Fruit fly (Drosophila melanogaster) Kc167 (cell line): ENCODE measurements around the gene prd1.

ENCODE experiments used
- Myc ChIP-seq: fragments of >200 bp; optimal IDR thresholded peaks from 2 replicates; lab custom pipeline; 2017; ENCODE audit warnings: missing external identifiers
- Sin3A ChIP-seq: fragments of >200 bp; optimal IDR thresholded peaks from 2 replicates; lab custom pipeline; 2018; ENCODE audit warnings: missing external identifiers
- h ChIP-seq: fragments of >200 bp; optimal IDR thresholded peaks from 3 replicates; lab custom pipeline; 2018; ENCODE audit warnings: missing external identifiers
- insv ChIP-seq: fragments of >200 bp; optimal IDR thresholded peaks from 3 replicates; lab custom pipeline; 2018; ENCODE audit warnings: missing external identifiers
- psq ChIP-seq: fragments of >200 bp; optimal IDR thresholded peaks from 2 replicates; lab custom pipeline; 2017; ENCODE audit warnings: missing external identifiers
- ttk ChIP-seq: sonication (Bioruptor generic); optimal IDR thresholded peaks from 2 replicates; lab custom pipeline; 2017; ENCODE audit warnings: missing external identifiers

Gene prd1

DNA sequence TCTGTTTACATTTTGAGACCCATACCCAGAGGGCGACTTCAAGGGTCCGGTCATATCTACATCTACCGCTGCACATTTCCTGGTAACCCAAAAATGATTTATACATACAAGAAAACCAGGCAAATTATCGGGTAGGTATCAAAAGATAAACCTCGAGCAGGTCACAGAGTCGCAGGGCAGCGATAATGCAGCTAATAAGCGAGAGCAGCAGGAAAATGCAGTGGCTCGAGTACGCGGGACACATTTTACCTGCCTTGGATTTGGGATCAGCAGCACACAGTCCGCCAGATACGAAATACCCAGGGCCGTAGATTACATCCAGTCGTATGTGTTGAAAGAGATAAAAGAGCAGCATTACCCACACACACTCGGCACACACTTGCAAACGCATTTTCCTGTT is 11.6 kb downstream of the prd1 start:
- TF ChIP-seq Myc (lab: Kevin White, UChicago): no peak

DNA sequence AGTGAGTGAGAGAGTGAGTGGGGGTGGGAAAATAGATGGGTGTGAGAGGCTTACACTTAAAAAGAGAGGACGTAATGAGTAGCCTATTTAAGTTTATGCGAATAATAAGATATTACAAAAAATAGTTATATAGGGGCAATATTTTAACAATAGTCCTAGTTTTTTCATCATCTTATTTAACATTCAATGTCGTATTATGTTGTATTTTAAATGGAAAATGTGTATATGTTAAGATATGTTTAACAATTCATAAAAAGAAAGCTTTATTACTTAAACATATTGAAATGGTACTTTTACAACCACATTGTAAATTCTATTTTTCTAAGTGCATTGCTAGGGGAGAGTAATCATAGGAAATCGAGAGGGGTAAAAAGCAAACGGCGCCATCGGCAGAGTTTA is 12.8 kb downstream of the prd1 start:
- TF ChIP-seq insv: no peak

DNA sequence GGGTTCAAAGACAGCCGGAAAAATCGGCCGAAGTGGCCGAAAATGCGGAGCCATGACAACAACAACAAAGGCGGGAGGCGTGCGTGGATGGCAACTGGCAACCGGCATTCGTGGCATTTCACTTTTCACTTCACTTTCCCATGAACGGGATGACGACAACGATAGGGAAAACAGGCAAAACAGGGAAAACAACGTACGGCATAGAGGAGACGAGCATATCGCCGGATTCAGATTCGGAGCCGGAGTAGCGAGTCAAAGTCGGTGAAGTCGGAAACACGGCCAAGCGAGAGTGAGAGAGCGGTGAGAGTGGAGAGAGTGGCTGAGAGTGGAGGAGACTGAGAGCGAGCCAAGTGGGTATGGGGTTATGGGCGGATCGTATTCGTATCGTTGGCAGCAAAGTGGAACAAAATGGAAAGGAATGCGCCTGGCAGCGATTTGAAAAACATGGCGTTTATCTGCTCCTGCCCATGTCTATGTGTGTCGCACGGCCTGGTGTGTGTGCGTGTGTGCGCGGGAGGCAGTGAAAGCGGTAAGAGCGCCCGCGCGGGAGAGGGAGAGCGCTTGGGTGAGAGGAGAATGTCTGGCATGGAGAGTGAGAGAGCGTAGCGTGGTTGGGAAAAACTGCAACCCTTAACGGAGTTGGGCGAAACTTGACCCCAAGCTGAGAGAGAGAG is 13.4 kb downstream of the prd1 start:
- TF ChIP-seq h (lab: Kevin White, UChicago) (no peak), psq (no peak), insv (no peak), ttk (lab: Kevin White, UChicago) (no peak), Myc (lab: Kevin White, UChicago) (no peak), Sin3A (lab: Kevin White, UChicago) (no peak)

DNA sequence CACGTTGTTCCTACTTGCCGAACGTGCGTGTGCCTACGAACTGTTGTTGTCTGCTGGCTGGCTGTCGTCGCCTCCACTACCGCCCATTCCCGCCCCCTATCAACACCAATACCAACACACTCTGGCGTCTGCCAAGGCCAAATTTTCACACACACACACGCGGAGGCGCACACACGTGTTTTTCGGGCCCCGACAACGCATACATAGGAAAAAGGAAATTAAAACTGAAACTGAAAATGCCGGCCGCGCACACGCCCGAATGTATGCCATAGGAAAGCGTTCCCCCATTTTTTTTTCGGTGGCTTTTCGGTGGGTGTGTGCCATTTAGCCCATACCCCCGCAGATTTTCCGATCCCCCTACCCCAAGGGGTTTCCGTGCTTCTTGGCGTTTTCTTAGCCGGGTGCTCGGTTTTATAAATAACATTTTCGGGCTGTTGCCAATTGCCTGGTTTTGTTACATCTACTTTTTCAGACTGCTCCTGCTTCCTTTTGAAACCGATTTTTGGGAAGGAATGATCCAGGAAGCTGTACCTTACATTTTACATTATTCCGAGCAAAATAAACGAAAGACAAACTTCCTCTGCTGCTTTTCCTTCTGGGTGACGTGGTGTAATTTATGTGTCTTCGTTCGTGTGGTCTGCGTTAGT is 14.5 kb downstream of the prd1 start:
- TF ChIP-seq ttk (lab: Kevin White, UChicago): no peak
- TF ChIP-seq insv: no peak
- no peak for TF ChIP-seq Myc (lab: Kevin White, UChicago)
- TF ChIP-seq h (lab: Kevin White, UChicago): no peak
- no peak for TF ChIP-seq psq
- TF ChIP-seq Sin3A (lab: Kevin White, UChicago): no peak

DNA sequence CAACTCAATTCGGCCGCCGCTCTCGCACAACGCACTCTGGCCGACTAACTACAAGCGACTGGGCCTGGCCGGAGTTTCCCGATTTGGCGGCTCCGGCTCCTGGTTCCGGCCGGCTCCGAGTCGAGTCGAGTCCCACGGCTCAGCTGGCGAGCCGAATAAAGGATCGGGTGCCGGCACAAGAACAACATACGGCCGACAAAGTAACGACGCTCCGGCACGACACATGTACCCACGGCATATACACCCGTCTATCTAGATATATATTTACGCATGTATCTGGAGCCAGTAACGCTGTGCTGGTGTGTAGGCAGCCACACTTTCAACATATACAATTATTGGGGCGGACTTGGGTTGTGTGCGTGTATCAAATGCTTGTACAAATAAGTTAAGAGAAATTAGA is 15.3 kb downstream of the prd1 start:
- no peak for TF ChIP-seq insv

DNA sequence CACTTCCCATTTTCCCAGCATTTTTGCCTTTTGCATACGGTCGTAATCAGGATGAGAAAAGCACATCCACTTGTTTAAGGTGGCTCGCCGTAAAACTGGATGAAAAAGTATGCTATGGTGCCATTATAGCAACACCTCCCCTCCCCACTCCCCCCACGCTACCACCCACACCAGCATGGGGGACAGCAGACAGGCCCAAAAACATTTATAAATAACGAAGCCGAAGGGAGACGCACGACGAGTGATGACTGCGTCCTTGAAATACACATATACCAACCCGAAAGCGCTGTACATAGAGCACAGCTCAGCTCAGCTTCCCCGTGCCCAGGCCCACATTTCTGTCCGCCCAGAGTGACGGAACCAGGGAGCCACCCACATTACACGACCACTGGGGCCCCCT is 16.1 kb downstream of the prd1 start:
- TF ChIP-seq insv (no peak), h (lab: Kevin White, UChicago) (no peak), Sin3A (lab: Kevin White, UChicago) (no peak), Myc (lab: Kevin White, UChicago) (no peak), psq (no peak), ttk (lab: Kevin White, UChicago) (no peak)

DNA sequence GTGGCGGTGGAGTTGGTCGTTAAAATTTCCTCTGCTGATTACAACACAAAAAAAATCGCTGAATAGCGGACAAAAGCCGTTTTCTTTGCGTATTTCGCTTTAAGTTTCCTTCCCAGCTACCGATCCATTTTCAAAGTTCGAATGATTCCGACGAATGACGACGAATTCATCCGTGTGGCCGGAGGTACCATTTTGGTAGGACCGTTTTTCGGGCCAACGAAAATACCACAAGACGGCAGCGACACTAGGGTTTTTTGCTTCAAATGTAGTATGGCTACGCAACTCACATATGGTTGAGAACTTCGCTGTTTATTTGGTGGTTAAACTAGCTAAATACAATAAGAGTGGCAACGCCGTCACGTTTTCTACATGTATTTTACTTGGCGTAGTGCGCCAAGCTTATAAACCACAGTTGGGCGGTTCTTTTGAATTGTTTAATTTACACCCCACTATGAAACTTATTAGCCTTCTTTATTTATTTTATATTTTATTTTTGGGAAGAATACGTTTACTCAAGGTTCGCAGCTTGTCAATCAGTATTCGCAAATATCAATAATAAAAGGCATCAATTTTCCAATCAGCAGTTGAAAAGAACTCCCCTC is 22.4 kb downstream of the prd1 start, which contains the start of gene Lk6:
Lk6 (minus strand) TSS at position 179 of the 602 bp plus-strand sequence.
- TF ChIP-seq insv (no peak), Sin3A (lab: Kevin White, UChicago) (no peak), h (lab: Kevin White, UChicago) (no peak), ttk (lab: Kevin White, UChicago) (no peak), Myc (lab: Kevin White, UChicago) (no peak), psq (no peak)

DNA sequence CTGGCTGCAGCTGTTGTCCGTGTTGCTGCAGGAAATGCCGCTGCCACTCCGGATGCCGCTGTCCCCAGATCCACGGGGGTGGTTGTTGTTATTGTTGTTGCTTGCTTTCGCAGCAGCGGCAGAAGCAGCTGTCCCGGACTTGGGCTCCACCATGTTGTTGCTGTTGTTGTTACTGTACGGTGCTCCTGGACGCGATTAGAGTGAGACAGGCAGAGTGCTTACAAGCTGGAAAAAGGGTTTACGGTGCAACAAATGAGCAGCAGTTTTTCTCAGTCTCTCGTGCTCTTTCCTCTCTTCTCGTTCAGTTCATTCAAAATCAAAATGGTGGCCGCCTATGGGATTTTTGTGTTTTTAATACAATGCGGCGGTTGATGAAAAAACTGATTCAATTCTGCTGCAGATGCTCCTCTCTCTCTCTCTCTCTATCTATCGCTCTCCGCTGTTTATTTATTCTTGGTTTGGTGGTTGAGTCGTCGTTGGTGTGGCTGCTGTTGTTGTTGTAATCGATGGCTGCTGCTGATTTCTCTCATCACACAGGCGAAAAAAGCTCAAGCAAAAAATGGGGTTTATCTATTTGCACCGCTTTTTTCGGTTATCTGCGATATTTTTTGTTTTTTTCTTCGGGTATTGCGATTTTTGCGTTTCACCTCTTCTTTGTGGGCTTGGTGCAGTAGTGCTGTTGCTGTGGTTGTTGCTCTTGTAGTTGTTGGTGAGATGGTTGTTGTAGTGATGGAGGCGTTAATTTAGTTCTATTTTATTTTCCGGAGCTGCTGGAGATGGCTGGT is 23.1 kb downstream of the prd1 start:
- TF ChIP-seq Myc (lab: Kevin White, UChicago): no peak

DNA sequence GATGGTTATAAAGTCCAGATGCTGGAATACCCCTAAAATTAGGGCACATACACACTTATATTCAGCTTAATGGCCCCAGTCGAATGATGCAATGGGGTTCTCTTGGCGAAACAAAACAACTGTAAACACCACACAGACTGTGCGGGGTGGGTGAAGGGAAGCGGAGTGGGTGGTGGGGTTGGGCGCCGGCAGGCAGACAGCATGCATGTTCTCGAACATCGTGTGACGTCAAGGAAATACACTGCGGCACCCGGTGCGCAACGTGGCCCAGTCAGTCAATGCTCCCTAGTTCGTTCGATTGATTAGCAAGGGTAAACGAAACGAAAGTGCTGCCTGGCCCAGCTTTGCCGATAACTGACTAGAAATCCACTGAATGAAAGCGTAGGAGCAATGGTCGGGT is 24.3 kb downstream of the prd1 start:
- TF ChIP-seq Myc (lab: Kevin White, UChicago): no peak
- TF ChIP-seq h (lab: Kevin White, UChicago): no peak
- no peak for TF ChIP-seq insv
- TF ChIP-seq ttk (lab: Kevin White, UChicago): no peak
- TF ChIP-seq Sin3A (lab: Kevin White, UChicago): no peak
- TF ChIP-seq psq: no peak

DNA sequence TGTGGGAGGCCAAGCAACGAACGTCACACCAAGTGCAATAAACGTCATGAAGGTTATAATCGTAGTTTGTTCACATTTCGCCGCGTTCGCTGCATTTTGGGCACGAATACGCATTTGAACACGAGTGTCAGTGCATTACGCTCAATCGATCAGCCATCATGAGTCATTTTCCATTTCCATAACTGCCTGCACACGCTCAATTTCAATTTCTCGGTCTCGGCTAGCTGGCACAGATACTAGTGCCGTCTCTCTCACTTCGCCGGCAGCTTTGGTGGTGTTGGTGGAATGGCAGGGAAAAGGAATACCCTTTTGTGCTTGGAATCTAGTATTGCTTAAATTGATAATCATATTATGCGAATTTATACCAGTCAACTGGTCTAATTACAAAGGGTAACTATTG is 25.1 kb downstream of the prd1 start:
- TF ChIP-seq Sin3A (lab: Kevin White, UChicago) (no peak), Myc (lab: Kevin White, UChicago) (no peak), insv (no peak), psq (no peak), h (lab: Kevin White, UChicago) (no peak), ttk (lab: Kevin White, UChicago) (no peak)

DNA sequence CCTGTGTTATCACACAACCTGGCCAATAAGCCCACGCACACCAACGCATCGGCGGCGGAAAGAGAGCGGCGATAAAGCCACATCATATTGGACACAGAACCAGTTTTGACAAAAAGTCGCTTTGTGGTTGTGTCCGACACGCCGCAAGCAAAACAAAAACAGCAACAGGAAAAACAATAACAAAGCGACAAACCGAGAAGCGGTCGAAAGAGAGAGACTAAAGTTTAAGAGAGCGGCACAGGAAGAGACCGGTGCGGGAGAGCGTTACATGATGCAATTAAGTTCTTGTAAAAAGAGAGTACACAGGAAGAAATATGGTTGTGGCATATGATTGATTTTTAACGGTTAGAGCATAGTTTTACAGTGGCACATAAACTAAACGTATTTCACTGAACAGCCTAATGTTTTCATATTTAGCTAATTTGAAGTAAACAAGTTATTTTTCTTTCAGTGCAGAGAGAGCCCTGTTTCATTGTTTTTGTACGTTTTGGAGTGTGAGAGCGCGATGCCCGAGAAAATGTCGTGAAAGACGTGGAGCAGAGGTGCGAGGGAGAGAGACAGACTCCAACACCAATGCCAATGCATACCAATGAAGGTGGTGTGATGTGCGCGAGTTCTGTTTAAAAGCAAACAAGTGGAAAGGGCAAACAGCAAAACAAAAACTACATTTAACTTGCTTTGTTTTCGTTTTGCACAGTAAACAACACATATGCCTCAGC is 26.0 kb downstream of the prd1 start:
- TF ChIP-seq insv (no peak), h (lab: Kevin White, UChicago) (no peak), ttk (lab: Kevin White, UChicago) (no peak), Sin3A (lab: Kevin White, UChicago) (no peak), psq (no peak), Myc (lab: Kevin White, UChicago) (no peak)

DNA sequence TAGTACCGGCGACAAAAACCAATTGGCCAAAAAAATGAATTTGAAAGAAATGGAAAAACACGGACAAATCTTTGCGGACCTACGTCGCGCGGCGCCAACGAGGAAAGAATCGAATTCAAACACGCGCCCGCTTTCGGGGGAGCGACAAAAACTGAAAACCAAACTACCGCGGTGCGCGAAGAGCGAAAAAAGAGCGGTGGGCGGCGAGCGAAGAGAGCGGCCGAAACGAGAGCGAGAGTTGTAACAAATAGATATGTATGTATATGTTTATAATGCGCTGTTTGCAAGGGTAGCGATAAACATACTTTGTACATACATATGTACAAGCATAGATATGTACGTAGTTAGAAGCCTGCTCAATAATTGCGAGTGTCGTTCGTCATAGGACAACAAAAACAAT is 26.8 kb downstream of the prd1 start:
- TF ChIP-seq psq: no peak
- no peak for TF ChIP-seq insv
- TF ChIP-seq h (lab: Kevin White, UChicago): no peak
- TF ChIP-seq Sin3A (lab: Kevin White, UChicago): no peak
- no peak for TF ChIP-seq Myc (lab: Kevin White, UChicago)
- no peak for TF ChIP-seq ttk (lab: Kevin White, UChicago)
